Fruit fly (Drosophila melanogaster) whole organism, larva: Measurements from ENCODE around the gene raskol.

Experiments
- noc ChIP-seq: fragments of 200-800 bp; sonication (Bioruptor generic); optimal IDR thresholded peaks from 3 replicates; lab custom pipeline; 2019; ENCODE audit warnings: missing biosample characterization, mild to moderate bottlenecking, missing genetic modification characterization, moderate library complexity

The raskol gene

dm6 chrX:17720261-17721052, 10.5 kb downstream of the raskol start:
- TF ChIP-seq noc (tag; lab: Kevin White, UChicago): no peak

DNA sequence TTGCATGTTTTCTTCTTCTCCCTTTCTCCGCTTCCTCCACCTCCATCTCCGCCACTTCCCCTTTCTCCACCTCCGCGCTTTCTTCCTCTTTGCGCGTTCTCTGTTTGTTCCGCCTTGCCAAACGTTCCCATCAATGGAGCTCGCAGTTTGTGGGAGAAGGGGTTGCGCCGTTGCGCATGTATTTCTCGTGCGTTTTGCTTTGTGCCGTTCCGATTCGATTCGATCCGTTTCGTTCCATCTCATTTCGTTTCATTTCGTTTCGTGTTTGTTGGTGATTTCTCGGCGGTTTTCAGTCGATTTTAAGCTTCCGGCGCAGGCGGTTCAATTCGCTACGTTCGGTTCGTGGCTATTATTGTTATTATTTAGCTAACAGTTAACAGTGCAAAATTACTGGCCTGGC, 13.0 kb downstream of the raskol start:
- TF ChIP-seq noc (tag; lab: Kevin White, UChicago): no peak

- no peak for TF ChIP-seq noc (tag; lab: Kevin White, UChicago)
These were observed 14.5 kb downstream of the raskol start for dm6 chrX:17724288-17724914.

- TF ChIP-seq noc (tag; lab: Kevin White, UChicago): no peak
These were observed 16.1 kb downstream of the raskol start for dm6 chrX:17725937-17726489.

DNA sequence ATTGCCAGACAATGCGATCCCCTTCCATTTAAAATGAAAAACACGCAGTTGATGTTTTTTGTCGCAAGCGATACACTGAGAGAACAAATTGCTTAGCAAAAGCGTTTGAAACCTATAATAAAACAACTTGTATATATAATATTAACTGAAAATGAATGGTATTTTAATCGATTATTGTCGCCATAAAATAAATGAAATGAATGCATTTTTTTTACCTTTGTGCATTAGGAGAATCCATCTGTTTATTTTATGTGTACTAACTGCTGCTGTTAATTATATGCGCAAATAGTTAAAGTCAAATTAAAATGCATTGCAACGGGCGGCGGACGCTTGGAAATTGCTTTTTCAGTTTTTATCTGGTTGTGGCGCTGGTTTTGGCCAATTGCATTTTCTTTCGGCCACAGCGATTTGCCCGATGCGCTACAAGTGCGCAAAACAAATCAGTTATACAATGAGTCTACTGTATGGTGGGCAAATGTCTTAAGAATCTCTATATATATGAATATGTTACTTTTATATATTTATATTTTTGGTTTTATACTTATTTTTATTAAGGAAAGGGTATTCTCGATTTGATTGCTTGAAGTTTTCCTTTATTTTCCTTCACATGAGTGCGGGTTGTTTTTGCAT, 16.7 kb downstream of the raskol start:
- TF ChIP-seq noc (tag; lab: Kevin White, UChicago): no peak

dm6 chrX:17728338-17728737, 18.4 kb downstream of the raskol start:
- no peak for TF ChIP-seq noc (tag; lab: Kevin White, UChicago)

dm6 chrX:17732076-17732475, 22.1 kb downstream of the raskol start:
- no peak for TF ChIP-seq noc (tag; lab: Kevin White, UChicago)

DNA sequence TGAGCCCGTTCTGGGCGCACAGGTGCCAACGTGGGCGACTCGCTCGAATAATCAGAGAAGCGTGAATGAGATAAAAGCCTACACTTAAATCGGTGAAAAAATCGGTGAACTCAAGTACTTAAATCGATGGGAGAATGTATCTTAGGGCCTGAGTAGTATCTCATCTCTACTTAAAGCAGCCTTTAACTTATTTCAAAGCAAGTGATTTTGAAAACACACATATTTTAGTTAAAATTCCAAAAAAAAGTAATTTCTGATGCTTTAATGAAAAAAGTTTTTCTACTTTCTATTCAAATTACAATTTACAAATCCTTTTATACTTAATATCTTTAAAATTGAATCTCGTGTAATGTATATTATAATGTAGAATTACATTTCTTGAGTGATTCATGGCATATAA, 22.7 kb downstream of the raskol start:
- no peak for TF ChIP-seq noc (tag; lab: Kevin White, UChicago)

DNA sequence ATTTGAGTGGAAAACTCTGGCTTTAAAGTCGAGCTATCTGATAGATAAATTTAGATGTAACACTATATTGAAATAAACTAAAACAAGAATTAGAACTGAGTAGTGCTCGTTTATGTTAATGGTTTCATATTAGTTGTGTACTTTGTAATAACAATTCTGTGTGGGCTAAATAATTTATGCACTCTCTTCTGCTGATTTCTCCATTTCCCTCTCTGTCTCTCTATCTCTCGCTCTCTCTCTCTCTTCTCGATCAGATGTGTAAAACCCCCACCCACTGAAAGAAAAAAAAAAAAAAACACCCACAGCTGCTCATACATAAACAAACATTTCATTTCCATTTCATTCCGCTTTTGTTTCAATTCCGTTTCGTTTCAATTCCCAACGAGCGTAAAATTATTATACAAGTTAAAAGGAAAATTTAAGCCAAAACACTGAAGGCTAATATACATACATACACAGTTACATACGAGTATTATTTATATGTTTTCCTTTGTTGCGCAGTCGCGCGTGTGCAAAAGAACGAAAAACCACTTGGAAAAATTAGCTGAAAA, 23.8 kb downstream of the raskol start:
- TF ChIP-seq noc (tag; lab: Kevin White, UChicago): no peak

- no peak for TF ChIP-seq noc (tag; lab: Kevin White, UChicago)
These were observed 26.3 kb downstream of the raskol start for dm6 chrX:17736101-17736728.

dm6 chrX:17737024-17737685, 27.2 kb downstream of the raskol start:
- TF ChIP-seq noc (tag; lab: Kevin White, UChicago): no peak

DNA sequence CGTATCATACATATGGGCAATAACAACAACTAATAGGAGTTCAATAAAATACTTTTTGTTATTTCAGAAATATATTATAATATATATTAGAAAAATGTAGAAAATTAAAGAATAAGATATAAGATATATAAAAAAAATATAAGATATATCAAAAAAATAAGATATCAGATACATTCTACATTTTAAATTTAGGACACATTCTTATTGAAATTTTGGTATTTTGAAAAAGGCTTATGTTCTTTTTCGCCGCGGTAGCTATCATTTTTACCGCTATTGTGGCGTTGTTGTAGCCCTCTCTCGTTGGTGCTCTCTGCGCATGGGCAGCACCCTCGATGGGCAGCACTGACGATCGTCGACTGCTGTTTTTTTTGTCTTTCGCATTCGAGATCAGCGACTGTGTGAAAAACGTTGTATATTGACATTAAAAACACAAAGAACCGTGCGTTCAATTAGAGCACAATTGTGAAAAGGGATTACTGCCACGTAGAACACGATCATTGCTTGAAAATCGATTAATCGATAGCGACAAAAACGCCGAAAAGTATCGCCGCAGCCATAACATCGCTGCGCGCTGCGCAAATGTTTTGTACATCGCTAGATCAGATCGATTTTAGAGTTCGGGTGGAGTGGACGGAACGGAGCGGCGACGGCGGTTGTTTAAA, 28.0 kb downstream of the raskol start:
- no peak for TF ChIP-seq noc (tag; lab: Kevin White, UChicago)

DNA sequence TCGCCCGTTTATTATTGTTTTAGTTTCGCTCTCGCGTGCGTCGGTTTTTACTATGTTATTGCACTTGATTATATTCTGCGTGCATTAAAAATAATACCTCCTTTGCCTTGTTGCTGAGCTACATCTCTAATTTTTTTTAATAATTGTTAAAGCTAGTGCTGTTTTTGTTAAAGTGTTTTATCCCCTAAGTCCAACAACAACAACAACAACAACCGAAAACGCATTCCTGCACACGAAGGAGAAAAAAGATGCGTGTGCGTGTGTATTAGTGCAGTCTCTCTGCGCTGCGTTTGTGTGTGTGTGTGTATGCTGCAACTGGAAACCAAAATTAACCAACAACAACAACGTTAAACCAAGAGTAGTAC, 28.5 kb downstream of the raskol start:
- no peak for TF ChIP-seq noc (tag; lab: Kevin White, UChicago)

DNA sequence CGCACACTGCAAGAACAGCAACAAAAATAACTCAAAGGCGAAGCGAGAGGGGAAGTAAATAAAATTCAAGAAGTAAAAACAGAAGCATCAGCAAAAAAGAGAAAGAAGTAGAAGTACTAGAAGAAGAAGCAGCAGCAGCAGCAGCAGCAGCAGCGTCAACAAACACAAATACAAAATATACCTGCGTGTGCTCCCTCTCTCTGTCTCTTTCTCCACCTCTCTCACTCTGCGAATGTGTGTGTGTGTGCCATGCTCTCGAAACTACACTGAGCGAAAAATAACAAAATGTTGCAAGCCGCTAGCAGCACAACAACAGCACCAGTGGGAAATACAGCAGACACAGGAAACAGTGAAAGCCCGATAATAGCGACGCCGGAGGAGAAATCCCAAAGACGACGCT, 29.0 kb downstream of the raskol start:
- no peak for TF ChIP-seq noc (tag; lab: Kevin White, UChicago)

- TF ChIP-seq noc (tag; lab: Kevin White, UChicago): no peak
These were observed 30.0 kb downstream of the raskol start for dm6 chrX:17739974-17740373.
